Worm (Caenorhabditis elegans): ENCODE measurements around the gene tsp-3.

ce11 chrIII:13262987-13263386 is 50.5 kb downstream of the tsp-3 start, which contains the start of gene F56A8.4:
- no peak for TF ChIP-seq pha-4 (tag; optimal IDR thresholded peaks at IDR 0.05)
- TF ChIP-seq ztf-11 (tag; optimal IDR thresholded peaks at IDR 0.05), result no peak
- no peak for TF ChIP-seq mdl-1 (tag; optimal IDR thresholded peaks at IDR 0.05)
- no peak for TF ChIP-seq aly-2 (tag; optimal IDR thresholded peaks at IDR 0.05)
- TF ChIP-seq nhr-25 (tag; optimal IDR thresholded peaks at IDR 0.05), result no peak
- TF ChIP-seq tbx-2 (tag; optimal IDR thresholded peaks at IDR 0.05), result no peak
- TF ChIP-seq snpc-4 (tag; optimal IDR thresholded peaks at IDR 0.05), result no peak
- TF ChIP-seq ama-1 (optimal IDR thresholded peaks at IDR 0.05), result no peak
- no peak for TF ChIP-seq ceh-82 (tag; optimal IDR thresholded peaks at IDR 0.05)
- TF ChIP-seq lin-15B (tag; optimal IDR thresholded peaks at IDR 0.05), result no peak
- TF ChIP-seq fkh-10 (GFP tag; optimal IDR thresholded peaks at IDR 0.05), result no peak
- TF ChIP-seq ceh-16 (tag; optimal IDR thresholded peaks at IDR 0.05), result no peak
- TF ChIP-seq nhr-237 (tag; optimal IDR thresholded peaks at IDR 0.05), result no peak
- no peak for TF ChIP-seq egl-27 (tag; optimal IDR thresholded peaks at IDR 0.05)
